Comparison of ENCODE assay signal across 2 worm cellular contexts in the genomic region with DNA sequence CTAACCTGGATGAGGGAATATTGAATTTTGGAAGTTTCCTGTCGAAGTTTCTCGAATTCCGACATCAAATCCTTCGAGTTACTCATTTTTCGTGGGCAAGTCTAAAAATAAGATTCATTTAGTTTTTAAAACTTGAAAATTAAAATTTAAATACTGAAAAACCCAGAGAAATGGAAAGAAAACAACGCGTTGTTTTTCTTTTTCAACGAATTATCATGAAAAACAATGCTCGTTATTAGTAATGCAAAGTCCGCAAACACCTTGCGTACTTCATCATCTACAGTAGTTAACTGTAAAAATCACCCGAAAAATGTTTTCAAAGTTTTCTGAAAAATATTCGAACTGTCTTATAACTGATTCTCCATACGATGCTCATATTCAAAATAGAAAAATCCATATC.
TF ChIP-seq lines count a peak whose summit lies in the region.

A gene (minus strand): TSS at position 101 of the 400 bp plus-strand sequence.

TF ChIP-seq in whole organism, L4 larva, 104 proteins besides CTCF, POLR2A, EP300 and RAD21:
- TF ChIP-seq lim-7 (GFP tag; IDR thresholded peaks at IDR 0.05; lab: Robert Waterston, UW) (no peak), lin-39 (tag; optimal IDR thresholded peaks at IDR 0.05; lab: Kevin White, UChicago) (no peak), aha-1 (tag; lab: Kevin White, UChicago) (peak; percentile 66)
TF ChIP-seq in whole organism, L4 larva: peak in this region for 1.

TF ChIP-seq in whole organism, young adult, 124 proteins besides CTCF, POLR2A, EP300 and RAD21:
- TF ChIP-seq repo-1 (tag; optimal IDR thresholded peaks at IDR 0.05; lab: Kevin White, UChicago) (no peak), F10E7.11 (tag; optimal IDR thresholded peaks at IDR 0.05; lab: Kevin White, UChicago) (no peak), aptf-3 (GFP tag; IDR thresholded peaks at IDR 0.05; lab: Robert Waterston, UW) (no peak), lsl-1 (GFP tag; optimal IDR thresholded peaks at IDR 0.05; lab: Kevin White, UChicago) (peak; percentile 58)
